Worm (Caenorhabditis elegans): ENCODE data around the gene B0228.7.

The B0228.7 gene

DNA sequence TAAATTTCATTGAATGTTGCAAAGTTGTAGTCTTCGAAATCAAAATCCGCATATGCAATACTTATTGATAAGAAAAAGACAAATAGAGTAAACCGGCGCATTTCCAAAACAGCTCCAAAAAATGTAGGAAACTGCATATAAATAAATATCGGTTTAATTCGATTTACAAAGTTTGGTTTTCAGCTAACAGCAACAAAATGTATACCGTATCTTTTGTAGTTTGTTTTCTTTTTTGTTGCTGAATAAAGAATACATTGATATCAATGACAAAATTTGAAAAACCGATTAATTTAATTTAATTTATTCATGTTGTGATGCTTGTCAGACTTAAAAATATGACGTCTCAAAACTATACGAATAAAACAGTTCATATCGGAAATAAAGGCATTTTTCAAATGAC is 2.6 kb upstream of the B0228.7 start, which contains the start of gene B0228.8:
Gene B0228.8 (minus strand): TSS at position 101 of the 400 bp plus-strand sequence.
- TF ChIP-seq sma-3 (GFP tag; optimal IDR thresholded peaks at IDR 0.05) (no peak), nhr-23 (tag; optimal IDR thresholded peaks at IDR 0.05) (no peak), unc-39 (tag; optimal IDR thresholded peaks at IDR 0.05) (no peak), ztf-1 (GFP tag; conservative IDR thresholded peaks at IDR 0.05) (no peak), R02D3.7 (tag; optimal IDR thresholded peaks at IDR 0.05) (no peak), elt-1 (tag; optimal IDR thresholded peaks at IDR 0.05) (no peak), nhr-237 (tag; optimal IDR thresholded peaks at IDR 0.05) (no peak), crh-2 (tag; optimal IDR thresholded peaks at IDR 0.05) (no peak), lin-11 (tag; optimal IDR thresholded peaks at IDR 0.05) (no peak), sem-4 (tag; optimal IDR thresholded peaks at IDR 0.05) (no peak)

- no peak for TF ChIP-seq aly-2 (tag; optimal IDR thresholded peaks at IDR 0.05)
- TF ChIP-seq crh-2 (tag; optimal IDR thresholded peaks at IDR 0.05): peak; percentile 88
- TF ChIP-seq elt-3 (tag; optimal IDR thresholded peaks at IDR 0.05): no peak
- peak; percentile 75 for TF ChIP-seq sma-9 (GFP tag; optimal IDR thresholded peaks at IDR 0.05)
- TF ChIP-seq sma-9 (tag; optimal IDR thresholded peaks at IDR 0.05): no peak
- TF ChIP-seq nhr-77 (tag; optimal IDR thresholded peaks at IDR 0.05): peak; percentile 7
- peak in 1 of 2 experiments; percentile 66 for TF ChIP-seq lsy-2 (tag; optimal IDR thresholded peaks at IDR 0.05)
- TF ChIP-seq nhr-129 (tag; optimal IDR thresholded peaks at IDR 0.05): peak; percentile 74
- TF ChIP-seq blmp-1 (tag; optimal IDR thresholded peaks at IDR 0.05; ENCODE audit: insufficient read depth): no peak
- no peak for TF ChIP-seq Y55F3AM.14 (GFP tag; optimal IDR thresholded peaks at IDR 0.05)
- peak; percentile 39 for TF ChIP-seq ztf-4 (tag; optimal IDR thresholded peaks at IDR 0.05)
- TF ChIP-seq zag-1 (tag; optimal IDR thresholded peaks at IDR 0.05): no peak
- no peak for TF ChIP-seq nhr-237 (tag; optimal IDR thresholded peaks at IDR 0.05)
- no peak for TF ChIP-seq snpc-4 (tag; optimal IDR thresholded peaks at IDR 0.05)
- no peak for TF ChIP-seq unc-39 (tag; optimal IDR thresholded peaks at IDR 0.05)
- TF ChIP-seq fos-1 (tag; optimal IDR thresholded peaks at IDR 0.05): peak; percentile 44
- TF ChIP-seq lin-13 (GFP tag; optimal IDR thresholded peaks at IDR 0.05): peak; percentile 52
- peak; percentile 81 for TF ChIP-seq sma-3 (GFP tag; optimal IDR thresholded peaks at IDR 0.05)
- no peak for TF ChIP-seq alr-1 (tag; optimal IDR thresholded peaks at IDR 0.05)
- no peak for TF ChIP-seq skn-1 (tag; optimal IDR thresholded peaks at IDR 0.05)
- TF ChIP-seq nhr-6 (tag; optimal IDR thresholded peaks at IDR 0.05): no peak
- TF ChIP-seq egl-27 (tag; optimal IDR thresholded peaks at IDR 0.05): peak; percentile 24
- TF ChIP-seq elt-1 (tag; optimal IDR thresholded peaks at IDR 0.05): no peak
- peak; percentile 38 for TF ChIP-seq ama-1 (optimal IDR thresholded peaks at IDR 0.05)
- no peak for TF ChIP-seq nhr-10 (tag; optimal IDR thresholded peaks at IDR 0.05)
- TF ChIP-seq nhr-25 (tag; optimal IDR thresholded peaks at IDR 0.05): no peak
- no peak for TF ChIP-seq ztf-1 (GFP tag; conservative IDR thresholded peaks at IDR 0.05)
- TF ChIP-seq F13H6.1 (tag; optimal IDR thresholded peaks at IDR 0.05): peak; percentile 4
- no peak for TF ChIP-seq peb-1 (tag; optimal IDR thresholded peaks at IDR 0.05)
- peak; percentile 85 for TF ChIP-seq nhr-21 (tag; optimal IDR thresholded peaks at IDR 0.05)
- no peak for TF ChIP-seq unc-55 (GFP tag; optimal IDR thresholded peaks at IDR 0.05)
- TF ChIP-seq sem-4 (tag; optimal IDR thresholded peaks at IDR 0.05): no peak
- TF ChIP-seq ztf-11 (tag; optimal IDR thresholded peaks at IDR 0.05): no peak
- no peak for TF ChIP-seq mbf-1 (tag; optimal IDR thresholded peaks at IDR 0.05)
- peak; percentile 69 for TF ChIP-seq gmeb-1 (tag; optimal IDR thresholded peaks at IDR 0.05)
- no peak for TF ChIP-seq nhr-23 (tag; optimal IDR thresholded peaks at IDR 0.05)
These were observed 2.0 kb downstream of the B0228.7 start for ce11 chrII:7756810-7757209.

ce11 chrII:7755116-7755571 is 3.7 kb downstream of the B0228.7 start, which contains the start of the genes B0228.6 and B0228.1:
Gene B0228.6 (minus strand): TSS chrII:7755166.
Gene B0228.1 (plus strand): TSS chrII:7755343.
- TF ChIP-seq lsy-2 (tag; optimal IDR thresholded peaks at IDR 0.05) (peak in 1 of 2 experiments; percentile 38), sem-4 (tag; optimal IDR thresholded peaks at IDR 0.05) (no peak), mbf-1 (tag; optimal IDR thresholded peaks at IDR 0.05) (no peak), nhr-10 (tag; optimal IDR thresholded peaks at IDR 0.05) (no peak), mab-5 (tag; optimal IDR thresholded peaks at IDR 0.05) (no peak), C34F6.9 (tag; optimal IDR thresholded peaks at IDR 0.05) (peak; percentile 76), nhr-23 (tag; optimal IDR thresholded peaks at IDR 0.05) (no peak), aly-2 (tag; optimal IDR thresholded peaks at IDR 0.05) (no peak)

Data from whole organism, L2 larva.